Fruit fly (Drosophila melanogaster) whole organism, embryonic: ENCODE results near the gene Gpdh3.
A peak's percentile ranks its signal among the peaks of the same experiment; 100 is the strongest.

Source experiments
- Atf3 ChIP-seq: fragments of 200-800 bp; sonication (Bioruptor generic); optimal IDR thresholded peaks from 3 replicates; lab custom pipeline; 2016; ENCODE audit warnings: missing biosample characterization, missing genetic modification characterization
- CG10654 ChIP-seq: fragments of 200-800 bp; sonication (Bioruptor generic); optimal IDR thresholded peaks from 2 replicates; lab custom pipeline; 2016; ENCODE audit warnings: missing biosample characterization, missing genetic modification characterization
- CG11085 ChIP-seq: fragments of 200-800 bp; sonication (Bioruptor generic); IDR thresholded peaks from 2 replicates; pipeline ENCODE4 v1.3.6; 2022; ENCODE audit warnings: missing biosample characterization, missing genetic modification characterization
- CG13287 ChIP-seq: fragments of 200-800 bp; sonication (Bioruptor generic); IDR thresholded peaks from 2 replicates; pipeline ENCODE4 v1.3.6; 2022; ENCODE audit warnings: missing biosample characterization, missing genetic modification characterization; ENCODE audit not compliant: partially characterized antibody
- CG13296 ChIP-seq: fragments of 200-800 bp; sonication (Bioruptor generic); optimal IDR thresholded peaks from 3 replicates; lab custom pipeline; 2018; ENCODE audit warnings: missing biosample characterization, mild to moderate bottlenecking, missing genetic modification characterization
- CG15514 ChIP-seq: fragments of 200-800 bp; sonication (Bioruptor generic); optimal IDR thresholded peaks from 3 replicates; lab custom pipeline; 2017; ENCODE audit warnings: missing biosample characterization, missing genetic modification characterization, mild to moderate bottlenecking, moderate library complexity, missing genetic modification reagents
- CG16813 ChIP-seq: fragments of 200-800 bp; sonication (Bioruptor generic); IDR thresholded peaks from 3 replicates; pipeline ENCODE4 v1.3.6; 2022; ENCODE audit warnings: missing biosample characterization, missing genetic modification characterization; ENCODE audit not compliant: partially characterized antibody
- CG17612 ChIP-seq: fragments of 200-800 bp; sonication (Bioruptor generic); IDR thresholded peaks from 2 replicates; pipeline ENCODE4 v1.3.6; 2022; ENCODE audit warnings: missing biosample characterization, missing genetic modification characterization
- CG17912 ChIP-seq: fragments of 200-800 bp; sonication (Bioruptor generic); optimal IDR thresholded peaks from 2 replicates; lab custom pipeline; 2018; ENCODE audit warnings: missing biosample characterization, mild to moderate bottlenecking, missing genetic modification characterization
- CG2120 ChIP-seq: fragments of 200-800 bp; sonication (Bioruptor generic); optimal IDR thresholded peaks from 3 replicates; lab custom pipeline; 2016; ENCODE audit warnings: missing biosample characterization, missing genetic modification characterization
- CG31365 ChIP-seq: fragments of 200-800 bp; sonication (Bioruptor generic); optimal IDR thresholded peaks from 2 replicates; lab custom pipeline; 2018; ENCODE audit warnings: missing biosample characterization, mild to moderate bottlenecking, missing genetic modification characterization
- CG33213 ChIP-seq: fragments of 200-800 bp; sonication (Bioruptor generic); optimal IDR thresholded peaks from 3 replicates; lab custom pipeline; 2016; ENCODE audit warnings: missing biosample characterization, missing genetic modification characterization
- CG33557 ChIP-seq: fragments of 200-800 bp; sonication (Bioruptor generic); optimal IDR thresholded peaks from 2 replicates; lab custom pipeline; 2019; ENCODE audit warnings: missing biosample characterization, mild to moderate bottlenecking, missing genetic modification characterization, moderate library complexity
- CG6813 ChIP-seq: fragments of 200-800 bp; sonication (Bioruptor generic); optimal IDR thresholded peaks from 2 replicates; lab custom pipeline; 2017; ENCODE audit warnings: missing biosample characterization, missing genetic modification characterization, mild to moderate bottlenecking, moderate library complexity, missing genetic modification reagents
- CG7357 ChIP-seq: fragments of 200-800 bp; sonication (Bioruptor generic); IDR thresholded peaks from 3 replicates; pipeline ENCODE4 v1.3.6; 2022; ENCODE audit warnings: missing biosample characterization, missing genetic modification characterization
- CG8924 ChIP-seq: fragments of 200-800 bp; optimal IDR thresholded peaks from 3 replicates; lab custom pipeline; 2019; ENCODE audit warnings: missing biosample characterization, mild to moderate bottlenecking, missing genetic modification characterization, moderate library complexity
- CkIIα-i1 ChIP-seq: fragments of 200-800 bp; sonication (Bioruptor generic); IDR thresholded peaks from 2 replicates; pipeline ENCODE4 v1.3.6; 2022; ENCODE audit warnings: missing biosample characterization, missing genetic modification characterization
- HLH4C ChIP-seq: fragments of 200-800 bp; sonication (Bioruptor generic); IDR thresholded peaks from 3 replicates; pipeline ENCODE4 v1.3.6; 2022; ENCODE audit warnings: missing biosample characterization, missing genetic modification characterization; ENCODE audit not compliant: partially characterized antibody
- HLH54F ChIP-seq: fragments of 200-800 bp; sonication (Bioruptor generic); optimal IDR thresholded peaks from 3 replicates; lab custom pipeline; 2016; ENCODE audit warnings: missing biosample characterization, missing genetic modification characterization
- Hand ChIP-seq: fragments of 200-800 bp; sonication (Bioruptor generic); optimal IDR thresholded peaks from 2 replicates; lab custom pipeline; 2017; ENCODE audit warnings: mild to moderate bottlenecking, missing biosample characterization, missing genetic modification reagents, missing genetic modification characterization
- Hey ChIP-seq: fragments of 200-800 bp; sonication (Bioruptor generic); optimal IDR thresholded peaks from 3 replicates; lab custom pipeline; 2018; ENCODE audit warnings: missing biosample characterization, mild to moderate bottlenecking, missing genetic modification characterization
- Hmx ChIP-seq: fragments of 200-800 bp; sonication (Bioruptor generic); optimal IDR thresholded peaks from 2 replicates; lab custom pipeline; 2016; ENCODE audit warnings: missing biosample characterization, missing genetic modification characterization
- Hr39 ChIP-seq: fragments of >200 bp; optimal IDR thresholded peaks from 2 replicates; lab custom pipeline; 2017
- Hr51 ChIP-seq, 2 experiments: fragments of 200-800 bp; sonication (Bioruptor generic); optimal IDR thresholded peaks; 2 replicates in 1 of 2; 3 replicates in 1 of 2; lab custom pipeline; 2016 to 2018; ENCODE audit warnings: missing biosample characterization in 2 of 2, missing genetic modification characterization in 2 of 2, mild to moderate bottlenecking in 1 of 2, moderate library complexity in 1 of 2
- MBD-R2 ChIP-seq: fragments of 200-800 bp; sonication (Bioruptor generic); IDR thresholded peaks from 2 replicates; pipeline ENCODE4 v1.3.6; 2022; ENCODE audit warnings: missing biosample characterization, missing genetic modification characterization
- Med ChIP-seq: fragments of 200-800 bp; sonication (Bioruptor generic); peaks from one replicate; lab custom pipeline; 2016; ENCODE audit warnings: missing biosample characterization, missing genetic modification characterization, mild to moderate bottlenecking, inconsistent platforms, moderate library complexity
- Nf-YC ChIP-seq: fragments of 200-800 bp; optimal IDR thresholded peaks from 3 replicates; lab custom pipeline; 2019; ENCODE audit warnings: missing biosample characterization, mild to moderate bottlenecking, missing genetic modification characterization, moderate library complexity
- Xbp1 ChIP-seq: fragments of 200-800 bp; sonication (Bioruptor generic); optimal IDR thresholded peaks from 3 replicates; lab custom pipeline; 2016; ENCODE audit warnings: missing biosample characterization, mild to moderate bottlenecking, missing genetic modification characterization
- Xrp1 ChIP-seq: fragments of 200-800 bp; sonication (Bioruptor generic); IDR thresholded peaks from 2 replicates; pipeline ENCODE4 v1.3.6; 2022; ENCODE audit warnings: missing biosample characterization, missing genetic modification characterization
- bbx ChIP-seq: fragments of 200-800 bp; sonication (Bioruptor generic); IDR thresholded peaks from 2 replicates; pipeline ENCODE4 v1.3.6; 2022; ENCODE audit warnings: missing biosample characterization, missing genetic modification characterization; ENCODE audit not compliant: partially characterized antibody
- cato ChIP-seq: fragments of 200-800 bp; sonication (Bioruptor generic); optimal IDR thresholded peaks from 2 replicates; lab custom pipeline; 2016; ENCODE audit warnings: missing biosample characterization, missing genetic modification characterization, borderline replicate concordance
- chinmo ChIP-seq: fragments of 200-800 bp; sonication (Bioruptor generic); IDR thresholded peaks from 4 replicates; pipeline ENCODE4 v1.3.6; 2022; ENCODE audit warnings: missing biosample characterization, missing genetic modification characterization; ENCODE audit not compliant: partially characterized antibody
- crol ChIP-seq: fragments of 200-800 bp; sonication (Bioruptor generic); IDR thresholded peaks from 2 replicates; pipeline ENCODE4 v1.3.6; 2022; ENCODE audit warnings: missing biosample characterization, missing genetic modification characterization
- dysf ChIP-seq: fragments of 200-800 bp; sonication (Bioruptor generic); IDR thresholded peaks from 3 replicates; pipeline ENCODE4 v1.3.6; 2022; ENCODE audit warnings: missing biosample characterization, missing genetic modification characterization
- fd3F ChIP-seq: fragments of 200-800 bp; sonication (Bioruptor generic); optimal IDR thresholded peaks from 2 replicates; lab custom pipeline; 2018; ENCODE audit warnings: missing biosample characterization, mild to moderate bottlenecking, missing genetic modification characterization, moderate library complexity
- fd64A ChIP-seq: fragments of 200-800 bp; sonication (Bioruptor generic); optimal IDR thresholded peaks from 3 replicates; lab custom pipeline; 2018; ENCODE audit warnings: missing biosample characterization, mild to moderate bottlenecking, missing genetic modification characterization
- gem ChIP-seq: fragments of 200-800 bp; sonication (Bioruptor generic); optimal IDR thresholded peaks from 2 replicates; lab custom pipeline; 2019; ENCODE audit warnings: missing biosample characterization, mild to moderate bottlenecking, missing genetic modification characterization, moderate library complexity
- gfzf ChIP-seq: fragments of 200-800 bp; sonication (Bioruptor generic); optimal IDR thresholded peaks from 2 replicates; lab custom pipeline; 2016; ENCODE audit warnings: missing biosample characterization, mild to moderate bottlenecking, missing genetic modification characterization, moderate library complexity
- hbn ChIP-seq: fragments of 200-800 bp; sonication (Bioruptor generic); IDR thresholded peaks from 2 replicates; pipeline ENCODE4 v1.3.6; 2022; ENCODE audit warnings: missing biosample characterization, missing genetic modification characterization; ENCODE audit not compliant: partially characterized antibody
- insv ChIP-seq, 2 experiments: fragments of 200-800 bp; sonication (Bioruptor generic); optimal IDR thresholded peaks; 3 replicates each; lab custom pipeline; 2016 to 2018; ENCODE audit warnings: missing biosample characterization in 2 of 2, missing genetic modification characterization in 2 of 2
- kay ChIP-seq: fragments of 200-800 bp; sonication (Bioruptor generic); optimal IDR thresholded peaks from 2 replicates; lab custom pipeline; 2016; ENCODE audit warnings: missing biosample characterization, missing genetic modification characterization
- lbe ChIP-seq: fragments of 200-800 bp; sonication (Bioruptor generic); optimal IDR thresholded peaks from 2 replicates; lab custom pipeline; 2016; ENCODE audit warnings: missing biosample characterization, mild to moderate bottlenecking, missing genetic modification characterization
- mirr ChIP-seq: fragments of 200-800 bp; sonication (Bioruptor generic); optimal IDR thresholded peaks from 3 replicates; lab custom pipeline; 2018; ENCODE audit warnings: missing biosample characterization, mild to moderate bottlenecking, missing genetic modification characterization
- pita ChIP-seq: fragments of 200-800 bp; sonication (Bioruptor generic); optimal IDR thresholded peaks from 2 replicates; lab custom pipeline; 2017; ENCODE audit warnings: missing biosample characterization, mild to moderate bottlenecking, missing genetic modification characterization
- sens ChIP-seq: fragments of 200-800 bp; sonication (Bioruptor generic); peaks from one replicate; lab custom pipeline; 2016; ENCODE audit warnings: missing biosample characterization, missing genetic modification characterization
- ttk ChIP-seq: fragments of 200-800 bp; sonication (Bioruptor generic); IDR thresholded peaks from 2 replicates; pipeline ENCODE4 v2.1.2; 2022; ENCODE audit warnings: missing biosample characterization, missing genetic modification characterization
- zf30C ChIP-seq: fragments of 200-800 bp; sonication (Bioruptor generic); optimal IDR thresholded peaks from 3 replicates; lab custom pipeline; 2018; ENCODE audit warnings: missing biosample characterization, mild to moderate bottlenecking, missing genetic modification characterization
- zfh1 ChIP-seq: fragments of 200-800 bp; sonication (Bioruptor generic); IDR thresholded peaks from 3 replicates; pipeline ENCODE4 v1.3.6; 2022; ENCODE audit warnings: missing biosample characterization, missing genetic modification characterization

The Gpdh3 gene

DNA sequence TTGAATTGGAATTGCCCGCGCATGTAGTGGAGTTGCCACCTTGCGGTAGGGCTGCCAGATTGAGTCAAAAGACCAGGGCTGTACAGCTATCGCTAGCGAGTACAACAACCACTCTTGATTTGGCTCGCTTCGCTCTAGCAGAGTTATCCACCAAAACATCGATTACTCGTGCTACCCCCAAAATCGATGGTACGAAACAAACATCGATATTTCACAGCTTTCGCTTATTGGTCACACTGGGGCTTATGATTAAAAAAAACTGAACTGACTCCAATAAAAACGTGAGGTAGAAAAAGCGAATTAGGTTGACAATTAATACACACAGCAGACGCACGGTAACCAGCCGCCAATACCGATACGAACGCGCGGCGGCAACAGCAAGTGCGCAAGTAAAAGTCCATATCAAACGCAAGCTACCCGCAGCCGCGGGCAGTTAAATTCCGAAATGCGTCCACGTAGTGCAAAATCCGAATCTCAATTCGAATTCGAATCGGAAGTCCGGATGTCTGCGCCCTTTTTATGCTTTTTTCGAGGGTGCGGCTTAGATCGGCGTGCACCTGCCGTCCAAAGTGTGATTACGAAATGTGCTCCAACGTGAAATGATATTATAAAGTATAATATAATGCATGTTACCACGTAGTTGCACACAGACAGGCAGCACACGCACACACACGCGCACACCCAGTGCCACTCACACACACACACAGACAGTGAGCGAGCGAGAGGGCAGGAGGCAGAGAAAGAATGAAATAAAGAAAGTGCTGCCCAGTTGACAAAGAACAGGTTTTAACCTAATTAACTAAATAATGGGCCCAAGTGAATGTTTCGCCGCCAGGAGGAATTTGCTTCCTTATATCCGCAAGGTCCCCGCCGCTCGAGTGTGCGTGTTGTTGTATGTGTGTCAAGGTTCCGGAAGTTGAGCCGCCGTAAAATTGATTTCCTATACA is 25.1 kb upstream of the Gpdh3 start, which contains the start of gene Sar1 (continued):
- TF ChIP-seq gem (tag; lab: Kevin White, UChicago) (peak; percentile 16), CG13296 (GFP tag; lab: Kevin White, UChicago) (no peak), CG31365 (tag; lab: Kevin White, UChicago) (no peak), CG8924 (tag; lab: Kevin White, UChicago) (peak; percentile 22), crol (GFP tag; lab: Robert Waterston, UW) (0 out of 2 replicates have a peak, but pooled peaks have one; percentile 9), lbe (GFP tag; lab: Kevin White, UChicago) (no peak), Hr39 (lab: Kevin White, UChicago) (no peak), Xrp1 (GFP tag; lab: Robert Waterston, UW) (no peak), sens (GFP tag; lab: Kevin White, UChicago) (peak; percentile 82), Hr51 (GFP tag; optimal IDR thresholded peaks at IDR 0.05; lab: Kevin White, UChicago) (peak in 1 of 2 experiments; percentile 32), chinmo (GFP tag; lab: Robert Waterston, UW) (peak; percentile 94; the same call in 3 of the 4 replicates), HLH54F (GFP tag; lab: Kevin White, UChicago) (peak; percentile 23), Med (GFP tag; lab: Kevin White, UChicago) (peak; percentile 90), MBD-R2 (GFP tag; lab: Robert Waterston, UW) (peak; percentile 16; the same call in 1 of the 2 replicates), CG16813 (peak; percentile 93), ttk (no peak), HLH4C (peak; percentile 82), CG15514 (GFP tag; lab: Kevin White, UChicago) (peak; percentile 96), CG2120 (peak; percentile 50), CG17612 (GFP tag; lab: Robert Waterston, UW) (no peak), CG33213 (GFP tag; lab: Kevin White, UChicago) (peak; percentile 91), Hey (tag; lab: Kevin White, UChicago) (no peak), CG13287 (GFP tag; lab: Robert Waterston, UW) (peak; percentile 98), fd3F (GFP tag; lab: Kevin White, UChicago) (no peak), mirr (GFP tag; lab: Kevin White, UChicago) (no peak), CG6813 (GFP tag; lab: Kevin White, UChicago) (no peak), hbn (GFP tag; lab: Robert Waterston, UW) (peak; percentile 95), CkIIα-i1 (GFP tag; lab: Robert Waterston, UW) (no peak), insv (GFP tag; optimal IDR thresholded peaks at IDR 0.05; lab: Kevin White, UChicago) (peak in 1 of 2 experiments; percentile 85), CG17912 (peak; percentile 55), CG33557 (no peak), bbx (GFP tag; lab: Robert Waterston, UW) (peak; percentile 96), kay (no peak), CG7357 (GFP tag; lab: Robert Waterston, UW) (no peak), fd64A (GFP tag; lab: Kevin White, UChicago) (no peak), Hmx (GFP tag; lab: Kevin White, UChicago) (no peak), Atf3 (GFP tag; lab: Kevin White, UChicago) (no peak), zf30C (GFP tag; lab: Kevin White, UChicago) (no peak), Hand (GFP tag; lab: Kevin White, UChicago) (no peak), pita (GFP tag; lab: Kevin White, UChicago) (peak; percentile 97), CG10654 (peak; percentile 30), Nf-YC (tag; lab: Kevin White, UChicago) (no peak), gfzf (GFP tag; lab: Kevin White, UChicago) (peak; percentile 99), zfh1 (GFP tag; lab: Robert Waterston, UW) (peak; percentile 23; the same call in 1 of the 3 replicates), cato (no peak), Xbp1 (GFP tag; lab: Kevin White, UChicago) (peak; percentile 46), dysf (GFP tag; lab: Robert Waterston, UW) (no peak), CG11085 (GFP tag; lab: Robert Waterston, UW) (no peak)
